Fruit fly (Drosophila melanogaster): ENCODE results near the gene Hira.

Hira gene

DNA sequence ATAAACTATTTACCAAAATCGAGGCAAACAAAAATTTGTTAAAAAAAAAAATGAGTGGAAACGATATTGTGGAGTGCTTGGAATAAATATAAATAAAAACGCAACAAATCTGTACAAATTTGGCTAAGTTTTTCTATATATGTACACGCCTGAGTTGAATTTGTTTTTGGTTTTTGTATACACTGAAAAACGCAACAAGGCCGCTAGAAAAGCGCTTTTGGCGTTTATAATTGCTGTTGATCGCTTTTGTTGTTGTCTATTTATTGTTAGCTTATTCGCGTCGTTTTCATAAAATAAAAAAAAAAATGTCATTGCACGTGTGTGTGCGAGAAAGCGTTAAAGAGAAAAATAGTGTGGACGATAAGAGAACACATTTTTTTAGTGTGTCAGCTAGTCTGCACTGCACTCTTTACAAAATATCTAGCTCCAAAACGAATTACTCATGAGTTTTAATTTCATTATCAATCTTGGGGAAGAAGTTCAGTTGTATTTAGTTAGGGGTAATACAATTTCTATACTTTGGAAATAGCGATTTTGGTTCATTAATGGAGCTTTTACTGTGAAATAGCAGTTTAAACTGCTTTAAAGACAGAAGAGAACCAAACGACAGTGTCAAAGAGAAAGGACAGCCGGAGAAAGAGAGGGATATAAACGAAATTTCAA is 26.4 kb upstream of the Hira start (continued):
- no peak for TF ChIP-seq mirr (GFP tag; optimal IDR thresholded peaks at IDR 0.05)
- TF ChIP-seq CG33557 (GFP tag; optimal IDR thresholded peaks at IDR 0.05), result no peak
- no peak for TF ChIP-seq h (optimal IDR thresholded peaks at IDR 0.05)
- no peak for TF ChIP-seq sna (GFP tag; IDR thresholded peaks at IDR 0.05; ENCODE audit: partially characterized antibody)
- TF ChIP-seq cwo (GFP tag; optimal IDR thresholded peaks at IDR 0.05), result peak; percentile 22
- TF ChIP-seq CG11504 (tag; optimal IDR thresholded peaks at IDR 0.05), result no peak
- TF ChIP-seq CG12155 (GFP tag; optimal IDR thresholded peaks at IDR 0.05), result no peak
- TF ChIP-seq CG15601 (tag; optimal IDR thresholded peaks at IDR 0.05), result no peak
- no peak for TF ChIP-seq CG9817 (tag; optimal IDR thresholded peaks at IDR 0.05)
- no peak for TF ChIP-seq NFAT (GFP tag; IDR thresholded peaks at IDR 0.05)
- peak; percentile 63 to 85 for TF ChIP-seq Trl (optimal IDR thresholded peaks at IDR 0.05)
- no peak for TF ChIP-seq Trl (GFP tag; optimal IDR thresholded peaks at IDR 0.05)
- no peak for TF ChIP-seq CG8765 (GFP tag; IDR thresholded peaks at IDR 0.05)
- TF ChIP-seq peb (GFP tag; IDR thresholded peaks at IDR 0.05), result no peak
- TF ChIP-seq CG18599 (GFP tag; optimal IDR thresholded peaks at IDR 0.05), result peak; percentile 29
- no peak for TF ChIP-seq CG34376 (GFP tag; optimal IDR thresholded peaks at IDR 0.05)
- no peak for TF ChIP-seq crc (GFP tag; optimal IDR thresholded peaks at IDR 0.05)
- TF ChIP-seq CG9797 (GFP tag; optimal IDR thresholded peaks at IDR 0.05), result no peak
- TF ChIP-seq CG11093 (GFP tag; IDR thresholded peaks at IDR 0.05), result no peak
- no peak for TF ChIP-seq CG12942 (GFP tag; optimal IDR thresholded peaks at IDR 0.05)
- TF ChIP-seq CG9727 (GFP tag; optimal IDR thresholded peaks at IDR 0.05), result peak; percentile 0
- TF ChIP-seq Gsc (GFP tag; IDR thresholded peaks at IDR 0.05), result no peak
- TF ChIP-seq row (GFP tag; IDR thresholded peaks at IDR 0.05), result peak; percentile 25; the same call in 1 of the 3 replicates
- peak; percentile 42 for TF ChIP-seq exex (tag; optimal IDR thresholded peaks at IDR 0.05)
- TF ChIP-seq CG3163 (GFP tag; optimal IDR thresholded peaks at IDR 0.05), result peak; percentile 93
- TF ChIP-seq Oli (tag; optimal IDR thresholded peaks at IDR 0.05), result peak; percentile 10
- TF ChIP-seq da (GFP tag; optimal IDR thresholded peaks at IDR 0.05), result no peak
- TF ChIP-seq Ada2b (GFP tag; IDR thresholded peaks at IDR 0.05), result no peak
- TF ChIP-seq grn (GFP tag; optimal IDR thresholded peaks at IDR 0.05), result no peak
- peak; percentile 4 for TF ChIP-seq sqz (GFP tag; optimal IDR thresholded peaks at IDR 0.05)
- 0 out of 3 replicates have a peak, but pooled peaks have one; percentile 12 for TF ChIP-seq CG2199 (GFP tag; IDR thresholded peaks at IDR 0.05)
- TF ChIP-seq Aef1 (GFP tag; IDR thresholded peaks at IDR 0.05), result peak; percentile 17; the same call in 1 of the 3 replicates
- TF ChIP-seq CG10654 (GFP tag; optimal IDR thresholded peaks at IDR 0.05), result no peak
- no peak for TF ChIP-seq stwl (tag; optimal IDR thresholded peaks at IDR 0.05)
- peak; percentile 55; the same call in 1 of the 4 replicates for TF ChIP-seq chinmo (GFP tag; IDR thresholded peaks at IDR 0.05; ENCODE audit: partially characterized antibody)
- no peak for TF ChIP-seq ac (GFP tag; optimal IDR thresholded peaks at IDR 0.05)
- TF ChIP-seq Nf-YA (GFP tag; IDR thresholded peaks at IDR 0.05), result no peak
- TF ChIP-seq fd64A (GFP tag; optimal IDR thresholded peaks at IDR 0.05), result no peak
- no peak for TF ChIP-seq CG2129 (GFP tag; IDR thresholded peaks at IDR 0.05; ENCODE audit: partially characterized antibody)
- TF ChIP-seq HLH3B (GFP tag; IDR thresholded peaks at IDR 0.05), result no peak
- no peak for TF ChIP-seq Sox100B (GFP tag; optimal IDR thresholded peaks at IDR 0.05)
- no peak for TF ChIP-seq tx (GFP tag; optimal IDR thresholded peaks at IDR 0.05)
- no peak for TF ChIP-seq CG6813 (GFP tag; optimal IDR thresholded peaks at IDR 0.05)
- peak; percentile 17; the same call in 1 of the 2 replicates for TF ChIP-seq Drgx (GFP tag; IDR thresholded peaks at IDR 0.05)
- TF ChIP-seq Ptx1 (GFP tag; IDR thresholded peaks at IDR 0.05), result no peak
- TF ChIP-seq B-H2 (GFP tag; optimal IDR thresholded peaks at IDR 0.05), result no peak
- no peak for TF ChIP-seq CG31224 (GFP tag; IDR thresholded peaks at IDR 0.05)
- no peak for TF ChIP-seq Bdp1 (GFP tag; optimal IDR thresholded peaks at IDR 0.05)
- no peak for TF ChIP-seq C15 (GFP tag; IDR thresholded peaks at IDR 0.05)
- TF ChIP-seq nom (GFP tag; optimal IDR thresholded peaks at IDR 0.05), result no peak
- TF ChIP-seq CG15479 (GFP tag; optimal IDR thresholded peaks at IDR 0.05), result no peak
